Worm (Caenorhabditis elegans) whole organism, young adult: ENCODE results near the gene crn-6.
"Not testable (repeated sequence)": the region's sequence is repeated elsewhere in the genome, so short reads cannot be mapped to it uniquely, and the experiment has no call there.

ENCODE experiments used
- B0019.2 ChIP-seq: fragments of 200-800 bp; sonication (Bioruptor generic); conservative IDR thresholded peaks from 2 replicates; pipeline ENCODE4 v1.3.6; 2022; ENCODE audit warnings: missing genetic modification reagents, missing genetic modification characterization, missing compliant biosample characterization
- B0336.3 ChIP-seq: fragments of 200-800 bp; sonication (Bioruptor generic); IDR thresholded peaks from 2 replicates; pipeline ENCODE4 v1.3.6; 2022; ENCODE audit warnings: missing genetic modification characterization, missing compliant biosample characterization
- C17E4.6 ChIP-seq: fragments of 200-800 bp; sonication (Bioruptor generic); IDR thresholded peaks from 2 replicates; pipeline ENCODE4 v1.3.6; 2022; ENCODE audit warnings: missing genetic modification reagents, missing genetic modification characterization, missing compliant biosample characterization
- D2030.7 ChIP-seq: fragments of 200-800 bp; sonication (Bioruptor generic); IDR thresholded peaks from 2 replicates; pipeline ENCODE4 v1.3.6; 2022; ENCODE audit warnings: missing genetic modification reagents, missing genetic modification characterization, missing compliant biosample characterization
- F33H1.4 ChIP-seq: fragments of 200-800 bp; sonication (Bioruptor generic); IDR thresholded peaks from 2 replicates; pipeline ENCODE4 v1.3.6; 2022; ENCODE audit warnings: missing genetic modification reagents, missing genetic modification characterization, missing compliant biosample characterization
- F49E8.2 ChIP-seq: sonication (generic microtip); optimal IDR thresholded peaks from 3 replicates; lab custom pipeline; 2017; ENCODE audit warnings: missing genetic modification characterization, mild to moderate bottlenecking, missing compliant biosample characterization, antibody characterized with exemption, moderate library complexity; ENCODE audit not compliant: insufficient read depth
- F57A8.1 ChIP-seq: fragments of 200-800 bp; sonication (Bioruptor generic); optimal IDR thresholded peaks from 2 replicates; lab custom pipeline; 2018; ENCODE audit warnings: mild to moderate bottlenecking, missing genetic modification characterization, moderate library complexity, missing compliant biosample characterization
- K11D2.4 ChIP-seq: fragments of 200-800 bp; sonication (Bioruptor generic); IDR thresholded peaks from 2 replicates; pipeline ENCODE4 v1.3.6; 2022; ENCODE audit warnings: missing genetic modification reagents, missing genetic modification characterization, missing compliant biosample characterization
- K12H6.12 ChIP-seq: fragments of 200-800 bp; sonication (Bioruptor generic); optimal IDR thresholded peaks from 2 replicates; lab custom pipeline; 2018; ENCODE audit warnings: mild to moderate bottlenecking, missing genetic modification characterization, missing compliant biosample characterization
- Y53F4B.3 ChIP-seq: fragments of 200-800 bp; sonication (Bioruptor generic); IDR thresholded peaks from 2 replicates; pipeline ENCODE4 v1.3.6; 2022; ENCODE audit warnings: missing genetic modification reagents, missing genetic modification characterization, missing compliant biosample characterization
- Y67H2A.10 ChIP-seq: fragments of 200-800 bp; sonication (Bioruptor generic); conservative IDR thresholded peaks from 2 replicates; pipeline ENCODE4 v1.3.6; 2022; ENCODE audit warnings: missing genetic modification reagents, missing genetic modification characterization, missing compliant biosample characterization
- Y79H2A.3 ChIP-seq: fragments of 200-800 bp; sonication (Bioruptor generic); conservative IDR thresholded peaks from 2 replicates; pipeline ENCODE4 v1.3.6; 2022; ENCODE audit warnings: missing genetic modification reagents, missing genetic modification characterization, missing compliant biosample characterization
- Y95B8A.8 ChIP-seq: fragments of 200-800 bp; sonication (Bioruptor generic); IDR thresholded peaks from 2 replicates; pipeline ENCODE4 v1.3.6; 2022; ENCODE audit warnings: missing genetic modification reagents, missing genetic modification characterization, missing compliant biosample characterization
- aptf-2 ChIP-seq: fragments of 200-800 bp; sonication (Bioruptor generic); conservative IDR thresholded peaks from 2 replicates; pipeline ENCODE4 v1.3.6; 2022; ENCODE audit warnings: missing genetic modification reagents, missing genetic modification characterization, missing compliant biosample characterization
- aptf-3 ChIP-seq: fragments of 200-800 bp; sonication (Bioruptor generic); IDR thresholded peaks from 2 replicates; pipeline ENCODE4 v1.3.6; 2022; ENCODE audit warnings: missing genetic modification characterization, missing compliant biosample characterization
- athp-1 ChIP-seq: sonication (generic microtip); optimal IDR thresholded peaks from 2 replicates; lab custom pipeline; 2017; ENCODE audit warnings: mild to moderate bottlenecking, missing genetic modification characterization, missing compliant biosample characterization
- attf-3 ChIP-seq: fragments of 200-800 bp; sonication (Bioruptor generic); conservative IDR thresholded peaks from 2 replicates; pipeline ENCODE4 v1.3.6; 2022; ENCODE audit warnings: missing genetic modification reagents, missing genetic modification characterization, missing compliant biosample characterization
- attf-5 ChIP-seq: fragments of 200-800 bp; sonication (Bioruptor generic); optimal IDR thresholded peaks from 2 replicates; lab custom pipeline; 2018; ENCODE audit warnings: mild to moderate bottlenecking, missing genetic modification characterization, missing compliant biosample characterization
- bed-2 ChIP-seq: fragments of 200-800 bp; sonication (Bioruptor generic); IDR thresholded peaks from 2 replicates; pipeline ENCODE4 v1.3.6; 2022; ENCODE audit warnings: missing genetic modification reagents, missing genetic modification characterization, missing compliant biosample characterization
- ccch-3 ChIP-seq: fragments of 200-800 bp; sonication (Bioruptor generic); optimal IDR thresholded peaks from 2 replicates; lab custom pipeline; 2018; ENCODE audit warnings: mild to moderate bottlenecking, missing genetic modification characterization, missing compliant biosample characterization
- ceh-100 ChIP-seq: fragments of 200-800 bp; sonication (Bioruptor generic); IDR thresholded peaks from 2 replicates; pipeline ENCODE4 v1.3.6; 2022; ENCODE audit warnings: missing genetic modification reagents, missing genetic modification characterization, missing compliant biosample characterization
- ceh-91 ChIP-seq: fragments of 200-800 bp; sonication (Bioruptor generic); IDR thresholded peaks from 2 replicates; pipeline ENCODE4 v1.3.6; 2022; ENCODE audit warnings: missing genetic modification reagents, missing genetic modification characterization, missing compliant biosample characterization
- chd-7 ChIP-seq: sonication (generic microtip); optimal IDR thresholded peaks from 2 replicates; lab custom pipeline; 2016; ENCODE audit warnings: mild to moderate bottlenecking, missing genetic modification characterization, moderate library complexity, missing compliant biosample characterization
- dox-1 ChIP-seq: fragments of 200-800 bp; sonication (Bioruptor generic); IDR thresholded peaks from 2 replicates; pipeline ENCODE4 v1.3.6; 2022; ENCODE audit warnings: missing genetic modification reagents, missing genetic modification characterization, missing compliant biosample characterization
- dpl-1 ChIP-seq: fragments of 150-350 bp; optimal IDR thresholded peaks from 2 replicates; lab custom pipeline; 2014; ENCODE audit warnings: missing biosample characterization, missing genetic modification reagents, missing genetic modification characterization
- efl-1 ChIP-seq: fragments of 150-350 bp; optimal IDR thresholded peaks from 2 replicates; lab custom pipeline; 2014; ENCODE audit warnings: missing biosample characterization, missing genetic modification reagents, missing genetic modification characterization
- egl-44 ChIP-seq: fragments of 200-800 bp; sonication (Bioruptor generic); IDR thresholded peaks from 2 replicates; pipeline ENCODE4 v1.3.6; 2022; ENCODE audit warnings: missing genetic modification reagents, missing genetic modification characterization, missing compliant biosample characterization
- him-1 ChIP-seq: sonication (generic microtip); optimal IDR thresholded peaks from 2 replicates; lab custom pipeline; 2016; ENCODE audit warnings: missing genotype, missing genetic modification reagents, missing genetic modification characterization, missing compliant biosample characterization
- hlh-26 ChIP-seq: fragments of 200-800 bp; sonication (Bioruptor generic); conservative IDR thresholded peaks from 2 replicates; pipeline ENCODE4 v1.3.6; 2022; ENCODE audit warnings: missing genetic modification reagents, missing genetic modification characterization, missing compliant biosample characterization
- hmg-1.2 ChIP-seq: fragments of 200-800 bp; sonication (Bioruptor generic); IDR thresholded peaks from 2 replicates; pipeline ENCODE4 v1.3.6; 2022; ENCODE audit warnings: missing genetic modification reagents, missing genetic modification characterization, missing compliant biosample characterization
- let-526 ChIP-seq: fragments of 200-800 bp; sonication (Bioruptor generic); IDR thresholded peaks from 2 replicates; pipeline ENCODE4 v1.3.6; 2022; ENCODE audit warnings: missing genetic modification reagents, missing genetic modification characterization, missing compliant biosample characterization
- lin-26 ChIP-seq: fragments of 200-800 bp; sonication (Bioruptor generic); IDR thresholded peaks from 2 replicates; pipeline ENCODE4 v1.3.6; 2022; ENCODE audit warnings: missing genetic modification reagents, missing genetic modification characterization, missing compliant biosample characterization
- lir-1 ChIP-seq: fragments of 200-800 bp; sonication (Bioruptor generic); conservative IDR thresholded peaks from 2 replicates; pipeline ENCODE4 v1.3.6; 2022; ENCODE audit warnings: missing genetic modification reagents, missing genetic modification characterization, missing compliant biosample characterization
- lsl-1 ChIP-seq: fragments of 200-800 bp; sonication (Bioruptor generic); optimal IDR thresholded peaks from 2 replicates; lab custom pipeline; 2018; ENCODE audit warnings: mild to moderate bottlenecking, missing genetic modification characterization, moderate library complexity, missing compliant biosample characterization
- madf-6 ChIP-seq: fragments of 200-800 bp; sonication (Bioruptor generic); IDR thresholded peaks from 2 replicates; pipeline ENCODE4 v1.3.6; 2022; ENCODE audit warnings: missing genetic modification reagents, missing genetic modification characterization, missing compliant biosample characterization
- nhr-90 ChIP-seq: sonication (generic microtip); optimal IDR thresholded peaks from 2 replicates; lab custom pipeline; 2016; ENCODE audit warnings: missing genotype, mild to moderate bottlenecking, missing genetic modification characterization, missing compliant biosample characterization
- pbrm-1 ChIP-seq: fragments of 200-800 bp; sonication (Bioruptor generic); IDR thresholded peaks from 2 replicates; pipeline ENCODE4 v1.3.6; 2022; ENCODE audit warnings: missing genetic modification reagents, missing genetic modification characterization, missing compliant biosample characterization
- pha-4 ChIP-seq: fragments of 150-350 bp; sonication (generic microtip); optimal IDR thresholded peaks from 2 replicates; lab custom pipeline; 2014; ENCODE audit warnings: missing biosample characterization, missing genetic modification reagents, missing genetic modification characterization
- rpc-1 ChIP-seq, 2 experiments: fragments of 150-350 bp in 1 of 2; sonication (generic microtip) in 1 of 2; optimal IDR thresholded peaks; 2 replicates each; lab custom pipeline; 2014 to 2018; ENCODE audit warnings: missing biosample characterization in 1 of 2, missing genetic modification characterization in 1 of 2, missing genetic modification reagents in 1 of 2, missing genotype in 1 of 2
- sdz-38 ChIP-seq: sonication (generic microtip); optimal IDR thresholded peaks from 2 replicates; lab custom pipeline; 2016; ENCODE audit warnings: missing genotype, missing genetic modification characterization, missing compliant biosample characterization
- snpc-4 ChIP-seq, 5 experiments: fragments of 150-350 bp in 1 of 5; sonication (generic microtip) in 4 of 5; optimal IDR thresholded peaks; 2 replicates each; lab custom pipeline; 2014 to 2018; ENCODE audit warnings: missing genetic modification characterization in 5 of 5, missing biosample characterization in 3 of 5, antibody characterized with exemption in 2 of 5, mild to moderate bottlenecking in 2 of 5, missing compliant biosample characterization in 2 of 5, missing genotype in 2 of 5, moderate library complexity in 2 of 5, missing genetic modification reagents in 1 of 5
- tbp1 ChIP-seq: fragments of 200-800 bp; sonication (Bioruptor generic); optimal IDR thresholded peaks from 2 replicates; lab custom pipeline; 2018; ENCODE audit warnings: mild to moderate bottlenecking, missing genetic modification characterization, missing compliant biosample characterization
- xnd-1 ChIP-seq: sonication (generic microtip); optimal IDR thresholded peaks from 2 replicates; lab custom pipeline; 2016; ENCODE audit warnings: missing genotype, missing genetic modification reagents, missing genetic modification characterization, missing compliant biosample characterization
- zfh-2 ChIP-seq: fragments of 200-800 bp; sonication (Bioruptor generic); conservative IDR thresholded peaks from 2 replicates; pipeline ENCODE4 v1.3.6; 2022; ENCODE audit warnings: missing genetic modification reagents, missing genetic modification characterization, missing compliant biosample characterization
- ztf-18 ChIP-seq: sonication (generic microtip); optimal IDR thresholded peaks from 2 replicates; lab custom pipeline; 2016; ENCODE audit warnings: missing genotype, mild to moderate bottlenecking, missing genetic modification characterization, missing compliant biosample characterization
- ztf-28 ChIP-seq: fragments of 200-800 bp; sonication (Bioruptor generic); IDR thresholded peaks from 2 replicates; pipeline ENCODE4 v1.3.6; 2022; ENCODE audit warnings: missing genetic modification reagents, missing genetic modification characterization, missing compliant biosample characterization

Gene crn-6

ce11 chrIII:9406600-9406999 lies 39.5 kb downstream of the crn-6 start, which contains the start of gene T26G10.1 (continued):
- no peak for TF ChIP-seq sdz-38 (tag; lab: Kevin White, UChicago)
- no peak for TF ChIP-seq B0336.3 (GFP tag; lab: Robert Waterston, UW)
- TF ChIP-seq ztf-18: peak; percentile 38
- TF ChIP-seq nhr-90 (tag; lab: Kevin White, UChicago): no peak
- no peak for TF ChIP-seq lin-26
- no peak for TF ChIP-seq snpc-4 (GFP tag; optimal IDR thresholded peaks at IDR 0.05; lab: Kevin White, UChicago)
- peak in 3 of 4 experiments; percentile 25 to 85 (median 72) for TF ChIP-seq snpc-4 (tag; optimal IDR thresholded peaks at IDR 0.05; lab: Kevin White, UChicago)
- TF ChIP-seq K12H6.12 (tag; lab: Kevin White, UChicago): no peak
- peak; percentile 73 for TF ChIP-seq attf-5 (GFP tag; lab: Kevin White, UChicago)
- TF ChIP-seq tbp1 (GFP tag; lab: Kevin White, UChicago): peak; percentile 55
- TF ChIP-seq Y67H2A.10: no peak
- TF ChIP-seq ceh-100 (GFP tag; lab: Robert Waterston, UW): peak; percentile 89
- TF ChIP-seq B0019.2: peak; percentile 89
- TF ChIP-seq dox-1 (GFP tag; lab: Robert Waterston, UW): peak; percentile 90
- TF ChIP-seq lsl-1 (GFP tag; lab: Kevin White, UChicago): peak; percentile 56
- TF ChIP-seq F57A8.1 (GFP tag; lab: Kevin White, UChicago): no peak
- TF ChIP-seq him-1 (tag; lab: Kevin White, UChicago): no peak
- no peak for TF ChIP-seq hlh-26 (GFP tag; lab: Robert Waterston, UW)
- peak; percentile 80 for TF ChIP-seq pbrm-1 (GFP tag; lab: Robert Waterston, UW)
- no peak for TF ChIP-seq Y53F4B.3 (GFP tag; lab: Robert Waterston, UW)
- TF ChIP-seq chd-7 (tag; lab: Kevin White, UChicago): no peak
- TF ChIP-seq hmg-1.2 (GFP tag; lab: Robert Waterston, UW): peak; percentile 65
- TF ChIP-seq dpl-1 (GFP tag; lab: Kevin White, UChicago): no peak
- TF ChIP-seq K11D2.4 (GFP tag; lab: Robert Waterston, UW): no peak
- no peak for TF ChIP-seq F49E8.2
- no peak for TF ChIP-seq let-526 (GFP tag; lab: Robert Waterston, UW)
- TF ChIP-seq athp-1: peak; percentile 20
- TF ChIP-seq pha-4 (tag; lab: Kevin White, UChicago): no peak
- no peak for TF ChIP-seq ccch-3

- TF ChIP-seq aptf-2 (GFP tag; lab: Robert Waterston, UW) (peak; percentile 90), ceh-91 (GFP tag; lab: Robert Waterston, UW) (peak; percentile 97), efl-1 (peak; percentile 53), snpc-4 (GFP tag; optimal IDR thresholded peaks at IDR 0.05; lab: Kevin White, UChicago) (peak; percentile 90), snpc-4 (tag; optimal IDR thresholded peaks at IDR 0.05; lab: Kevin White, UChicago) (peak; percentile 89 to 98 (median 94)), rpc-1 (tag; optimal IDR thresholded peaks at IDR 0.05; lab: Kevin White, UChicago) (peak; percentile 13), attf-3 (GFP tag; lab: Robert Waterston, UW) (peak; percentile 87), xnd-1 (tag; lab: Kevin White, UChicago) (peak; percentile 44), Y79H2A.3 (GFP tag; lab: Robert Waterston, UW) (peak; percentile 85), egl-44 (GFP tag; lab: Robert Waterston, UW) (peak; percentile 40; the same call in 1 of the 2 replicates), Y95B8A.8 (peak; percentile 95), lir-1 (peak; percentile 67; the same call in 1 of the 2 replicates), dox-1 (GFP tag; lab: Robert Waterston, UW) (peak; percentile 95), D2030.7 (peak; percentile 99), B0019.2 (peak; percentile 97), C17E4.6 (GFP tag; lab: Robert Waterston, UW) (peak; percentile 89), F49E8.2 (peak; percentile 32), F33H1.4 (GFP tag; lab: Robert Waterston, UW) (peak; percentile 80), hmg-1.2 (GFP tag; lab: Robert Waterston, UW) (peak; percentile 94), zfh-2 (0 out of 2 replicates have a peak, but pooled peaks have one; percentile 11), ceh-100 (GFP tag; lab: Robert Waterston, UW) (peak; percentile 97), madf-6 (GFP tag; lab: Robert Waterston, UW) (peak; percentile 92), bed-2 (GFP tag; lab: Robert Waterston, UW) (peak; percentile 90), ztf-28 (GFP tag; lab: Robert Waterston, UW) (peak; percentile 98), aptf-3 (GFP tag; lab: Robert Waterston, UW) (peak; percentile 60; the same call in 1 of the 2 replicates)
- not testable (repeated sequence) for TF ChIP-seq rpc-1 (optimal IDR thresholded peaks at IDR 0.05; lab: Kevin White, UChicago)
These were observed 41.2 kb downstream of the crn-6 start for ce11 chrIII:9408304-9408703.
